Worm (Caenorhabditis elegans): Measurements from ENCODE around the gene F26A10.2.

ce11 chrX:7638790-7639189, 6.4 kb downstream of the F26A10.2 start:
- no peak for TF ChIP-seq tra-4 (tag; optimal IDR thresholded peaks at IDR 0.05)
- TF ChIP-seq ama-1 (optimal IDR thresholded peaks at IDR 0.05), result no peak
- no peak for TF ChIP-seq ceh-13 (GFP tag; optimal IDR thresholded peaks at IDR 0.05)
- no peak for TF ChIP-seq hmg-4 (GFP tag; optimal IDR thresholded peaks at IDR 0.05)
- no peak for TF ChIP-seq scrt-1 (GFP tag; IDR thresholded peaks at IDR 0.05)
- TF ChIP-seq flt-1 (GFP tag; IDR thresholded peaks at IDR 0.05), result no peak
- TF ChIP-seq sea-1 (GFP tag; conservative IDR thresholded peaks at IDR 0.05), result no peak
- TF ChIP-seq tbx-11 (GFP tag; IDR thresholded peaks at IDR 0.05), result no peak
- TF ChIP-seq pes-1 (GFP tag; IDR thresholded peaks at IDR 0.05), result no peak
- TF ChIP-seq hmbx-1 (tag; optimal IDR thresholded peaks at IDR 0.05), result no peak
- TF ChIP-seq tbx-37 (GFP tag; conservative IDR thresholded peaks at IDR 0.05), result no peak

All from whole organism, early embryonic.